Fruit fly (Drosophila melanogaster) whole organism, adult: ENCODE measurements around the gene Ziz.

Source experiments
- CG7101 ChIP-seq: fragments of 200-800 bp; sonication (Bioruptor generic); optimal IDR thresholded peaks from 2 replicates; lab custom pipeline; 2018; ENCODE audit warnings: missing biosample characterization, mild to moderate bottlenecking, missing genetic modification characterization, moderate library complexity
- bab1 ChIP-seq: fragments of 200-800 bp; sonication (Bioruptor generic); optimal IDR thresholded peaks from 3 replicates; lab custom pipeline; 2019; ENCODE audit warnings: missing biosample characterization, mild to moderate bottlenecking, missing genetic modification characterization, moderate library complexity

dm6 chr2L:7491902-7492301, 4.2 kb downstream of the Ziz start:
- no peak for TF ChIP-seq bab1 (GFP tag; lab: Kevin White, UChicago)
- peak; percentile 3 for TF ChIP-seq CG7101 (tag; lab: Kevin White, UChicago)
